Worm (Caenorhabditis elegans): ENCODE measurements around the gene rfth-1.

DNA sequence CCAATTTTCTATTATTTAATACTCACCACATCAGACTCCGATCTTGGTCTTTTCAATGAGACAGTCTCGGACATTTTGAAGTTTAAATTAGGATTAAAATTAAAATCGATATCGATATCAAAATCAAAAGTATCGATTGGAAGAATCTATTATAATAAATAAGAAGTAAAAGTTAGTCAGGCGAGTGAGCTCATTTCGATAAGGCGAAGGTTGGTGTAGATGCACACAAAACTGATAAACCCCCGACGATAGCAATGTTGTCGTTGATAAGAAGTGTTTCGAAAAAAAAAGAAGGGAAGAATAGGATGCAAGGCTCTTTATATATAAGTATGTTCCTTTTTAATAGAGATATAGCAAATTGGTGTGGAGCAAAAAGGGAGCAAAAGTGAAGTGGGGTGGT, 28.6 kb downstream of the rfth-1 start, which contains the start of gene M01H9.4:
- no peak for TF ChIP-seq egl-27 (tag; optimal IDR thresholded peaks at IDR 0.05)
- TF ChIP-seq rbr-2 (tag; optimal IDR thresholded peaks at IDR 0.05) = no peak
